Worm (Caenorhabditis elegans): ENCODE data around the gene spc-2.

spc-2 gene

ce11 chrIII:8201760-8202159, 20.1 kb downstream of the spc-2 start:
- TF ChIP-seq hlh-6 (tag; optimal IDR thresholded peaks at IDR 0.05) (no peak), sdc-2 (tag; optimal IDR thresholded peaks at IDR 0.05) (peak; percentile 42), sox-2 (GFP tag; IDR thresholded peaks at IDR 0.05) (no peak), eyg-1 (tag; optimal IDR thresholded peaks at IDR 0.05) (no peak), zip-5 (tag; optimal IDR thresholded peaks at IDR 0.05) (no peak), ref-2 (tag; optimal IDR thresholded peaks at IDR 0.05) (no peak), ceh-45 (GFP tag; IDR thresholded peaks at IDR 0.05) (no peak), ceh-34 (tag; optimal IDR thresholded peaks at IDR 0.05) (peak; percentile 63), elt-4 (tag; optimal IDR thresholded peaks at IDR 0.05) (no peak), ceh-19 (GFP tag; optimal IDR thresholded peaks at IDR 0.05) (peak; percentile 33), lin-11 (tag; optimal IDR thresholded peaks at IDR 0.05) (no peak), odd-2 (tag; optimal IDR thresholded peaks at IDR 0.05) (no peak), ceh-18 (tag; optimal IDR thresholded peaks at IDR 0.05) (peak; percentile 68), sox-4 (tag; optimal IDR thresholded peaks at IDR 0.05) (no peak), ztf-16 (tag; optimal IDR thresholded peaks at IDR 0.05) (no peak), ets-4 (tag; optimal IDR thresholded peaks at IDR 0.05) (no peak), K02D7.2 (tag; optimal IDR thresholded peaks at IDR 0.05) (no peak), ama-1 (optimal IDR thresholded peaks at IDR 0.05) (no peak), elt-2 (tag; optimal IDR thresholded peaks at IDR 0.05) (no peak), unc-55 (GFP tag; optimal IDR thresholded peaks at IDR 0.05) (peak; percentile 51), pha-4 (tag; optimal IDR thresholded peaks at IDR 0.05) (no peak), unc-42 (tag; optimal IDR thresholded peaks at IDR 0.05) (peak; percentile 83), ceh-31 (tag; optimal IDR thresholded peaks at IDR 0.05) (peak; percentile 78), ahr-1 (tag; optimal IDR thresholded peaks at IDR 0.05) (no peak), ceh-30 (tag; optimal IDR thresholded peaks at IDR 0.05) (no peak), madf-2 (tag; optimal IDR thresholded peaks at IDR 0.05) (no peak), che-1 (tag; optimal IDR thresholded peaks at IDR 0.05) (no peak), nhr-11 (tag; optimal IDR thresholded peaks at IDR 0.05) (no peak), dmd-4 (tag; optimal IDR thresholded peaks at IDR 0.05; ENCODE audit: borderline replicate concordance) (no peak), fkh-6 (tag; optimal IDR thresholded peaks at IDR 0.05) (no peak), pha-2 (tag; optimal IDR thresholded peaks at IDR 0.05) (no peak), pag-3 (tag; optimal IDR thresholded peaks at IDR 0.05; ENCODE audit: borderline replicate concordance) (no peak), fkh-10 (GFP tag; optimal IDR thresholded peaks at IDR 0.05) (no peak), C38D4.7 (GFP tag; optimal IDR thresholded peaks at IDR 0.05) (no peak), Y22D7AL.16 (tag; optimal IDR thresholded peaks at IDR 0.05) (no peak), rnt-1 (tag; optimal IDR thresholded peaks at IDR 0.05) (peak; percentile 18), nfya-1 (tag; optimal IDR thresholded peaks at IDR 0.05) (peak; percentile 51), T23F11.4 (GFP tag; optimal IDR thresholded peaks at IDR 0.05) (no peak), ceh-14 (tag; optimal IDR thresholded peaks at IDR 0.05) (peak; percentile 33), C08G9.2 (tag; optimal IDR thresholded peaks at IDR 0.05) (no peak), pros-1 (tag; optimal IDR thresholded peaks at IDR 0.05) (no peak), ceh-24 (tag; optimal IDR thresholded peaks at IDR 0.05) (no peak), ceh-2 (tag; optimal IDR thresholded peaks at IDR 0.05) (no peak), hlh-30 (tag; optimal IDR thresholded peaks at IDR 0.05; ENCODE audit: insufficient read depth) (peak; percentile 60), pat-9 (tag; optimal IDR thresholded peaks at IDR 0.05) (no peak), lim-6 (tag; optimal IDR thresholded peaks at IDR 0.05) (no peak), K09A11.1 (tag; optimal IDR thresholded peaks at IDR 0.05; ENCODE audit: insufficient read depth) (no peak), ttx-3 (tag; optimal IDR thresholded peaks at IDR 0.05) (no peak), ceh-9 (tag; optimal IDR thresholded peaks at IDR 0.05) (no peak), hlh-8 (tag; optimal IDR thresholded peaks at IDR 0.05) (no peak), dve-1 (tag; optimal IDR thresholded peaks at IDR 0.05) (no peak), ceh-48 (tag; optimal IDR thresholded peaks at IDR 0.05) (peak; percentile 78), nhr-232 (tag; optimal IDR thresholded peaks at IDR 0.05) (no peak), pax-1 (tag; optimal IDR thresholded peaks at IDR 0.05) (no peak)
